Worm (Caenorhabditis elegans) whole organism, mixed stage, embryonic: ENCODE measurements around the gene kcc-2.

Source experiments
- M03D4.4 ChIP-seq: sonication (generic microtip); optimal IDR thresholded peaks from 2 replicates; lab custom pipeline; 2017; ENCODE audit warnings: mild to moderate bottlenecking, missing genetic modification characterization, missing compliant biosample characterization
- bed-3 ChIP-seq: fragments of 200-800 bp; sonication (Bioruptor generic); optimal IDR thresholded peaks from 3 replicates; lab custom pipeline; 2018; ENCODE audit warnings: mild to moderate bottlenecking, missing genetic modification characterization, moderate library complexity, missing compliant biosample characterization
- blmp-1 ChIP-seq: fragments of 150-350 bp; optimal IDR thresholded peaks from 2 replicates; lab custom pipeline; 2014; ENCODE audit warnings: missing biosample characterization, missing genetic modification characterization
- ceh-39 ChIP-seq: fragments of 150-350 bp; optimal IDR thresholded peaks from 2 replicates; lab custom pipeline; 2014; ENCODE audit warnings: missing biosample characterization, missing genetic modification characterization
- ceh-43 ChIP-seq: fragments of 200-800 bp; sonication (Bioruptor generic); optimal IDR thresholded peaks from 2 replicates; lab custom pipeline; 2018; ENCODE audit warnings: mild to moderate bottlenecking, missing genetic modification characterization, moderate library complexity, missing compliant biosample characterization
- cnd-1 ChIP-seq: fragments of 200-800 bp; sonication (Bioruptor generic); optimal IDR thresholded peaks from 2 replicates; lab custom pipeline; 2018; ENCODE audit warnings: mild to moderate bottlenecking, missing genetic modification characterization, missing compliant biosample characterization
- drap-1 ChIP-seq: fragments of 200-800 bp; sonication (Bioruptor generic); optimal IDR thresholded peaks from 3 replicates; lab custom pipeline; 2018; ENCODE audit warnings: mild to moderate bottlenecking, missing genetic modification characterization, missing compliant biosample characterization
- elt-1 ChIP-seq: sonication (generic microtip); optimal IDR thresholded peaks from 2 replicates; lab custom pipeline; 2017; ENCODE audit warnings: missing genetic modification characterization, mild to moderate bottlenecking, missing compliant biosample characterization, antibody characterized with exemption, moderate library complexity, borderline replicate concordance; ENCODE audit not compliant: insufficient read depth
- elt-3 ChIP-seq: fragments of 150-350 bp; optimal IDR thresholded peaks from 2 replicates; lab custom pipeline; 2014; ENCODE audit warnings: missing biosample characterization, missing genetic modification characterization
- ham-2 ChIP-seq: fragments of 200-800 bp; sonication (Bioruptor generic); optimal IDR thresholded peaks from 2 replicates; lab custom pipeline; 2018; ENCODE audit warnings: mild to moderate bottlenecking, missing genetic modification characterization, missing compliant biosample characterization
- hlh-1 ChIP-seq: fragments of 150-350 bp; optimal IDR thresholded peaks from 2 replicates; lab custom pipeline; 2014; ENCODE audit warnings: missing biosample characterization, missing genetic modification reagents, missing genetic modification characterization
- lin-13 ChIP-seq: fragments of 150-350 bp; optimal IDR thresholded peaks from 2 replicates; lab custom pipeline; 2014; ENCODE audit warnings: missing biosample characterization, missing genetic modification characterization
- lsy-2 ChIP-seq: fragments of 150-350 bp; optimal IDR thresholded peaks from 2 replicates; lab custom pipeline; 2014; ENCODE audit warnings: missing biosample characterization, missing genetic modification characterization
- mep-1 ChIP-seq: fragments of 150-350 bp; optimal IDR thresholded peaks from 2 replicates; lab custom pipeline; 2017; ENCODE audit warnings: missing biosample characterization, missing genetic modification reagents, missing genetic modification characterization, inconsistent platforms
- nhr-2 ChIP-seq: fragments of 150-350 bp; optimal IDR thresholded peaks from 2 replicates; lab custom pipeline; 2014; ENCODE audit warnings: missing biosample characterization, missing genetic modification characterization
- nhr-237 ChIP-seq: fragments of 150-350 bp; optimal IDR thresholded peaks from 2 replicates; lab custom pipeline; 2014; ENCODE audit warnings: missing biosample characterization, missing genetic modification characterization
- nhr-76 ChIP-seq: sonication (generic microtip); optimal IDR thresholded peaks from 2 replicates; lab custom pipeline; 2017; ENCODE audit warnings: missing biosample characterization, missing genetic modification characterization
- pha-4 ChIP-seq: fragments of 150-350 bp; optimal IDR thresholded peaks from 2 replicates; lab custom pipeline; 2018; ENCODE audit warnings: missing biosample characterization, missing genetic modification reagents, missing genetic modification characterization
- snpc-4 ChIP-seq: fragments of 150-350 bp; optimal IDR thresholded peaks from 2 replicates; lab custom pipeline; 2014; ENCODE audit warnings: missing biosample characterization, missing genetic modification characterization
- sptf-1 ChIP-seq: sonication (generic microtip); optimal IDR thresholded peaks from 2 replicates; lab custom pipeline; 2017; ENCODE audit warnings: mild to moderate bottlenecking, missing genetic modification characterization, moderate library complexity, missing compliant biosample characterization
- unc-120 ChIP-seq: sonication (generic microtip); optimal IDR thresholded peaks from 2 replicates; lab custom pipeline; 2017; ENCODE audit warnings: missing genetic modification characterization, missing compliant biosample characterization; ENCODE audit not compliant: poor library complexity, severe bottlenecking
- unc-39 ChIP-seq: fragments of 150-350 bp; optimal IDR thresholded peaks from 2 replicates; lab custom pipeline; 2014; ENCODE audit warnings: missing biosample characterization, missing genetic modification characterization
- unc-62 ChIP-seq: fragments of 150-350 bp; optimal IDR thresholded peaks from 2 replicates; lab custom pipeline; 2014; ENCODE audit warnings: missing biosample characterization, missing genetic modification reagents, missing genetic modification characterization
- ztf-11 ChIP-seq: fragments of 150-350 bp; optimal IDR thresholded peaks from 2 replicates; lab custom pipeline; 2014; ENCODE audit warnings: missing biosample characterization, missing genetic modification characterization

Gene kcc-2

ce11 chrIV:6112291-6112690 is 71.5 kb downstream of the kcc-2 start, which contains the start of gene M03D4.3:
M03D4.3 (minus strand) TSS chrIV:6112391.
- no peak for TF ChIP-seq ceh-43
- TF ChIP-seq pha-4, result no peak
- no peak for TF ChIP-seq elt-1 (tag; lab: Kevin White, UChicago)
- TF ChIP-seq ztf-11, result no peak
- TF ChIP-seq sptf-1, result no peak
- no peak for TF ChIP-seq blmp-1 (tag; lab: Kevin White, UChicago)
- TF ChIP-seq lin-13 (tag; lab: Kevin White, UChicago), result no peak
- no peak for TF ChIP-seq snpc-4 (tag; lab: Kevin White, UChicago)
- no peak for TF ChIP-seq elt-3 (tag; lab: Kevin White, UChicago)
- TF ChIP-seq ham-2 (GFP tag; lab: Kevin White, UChicago), result no peak
- no peak for TF ChIP-seq unc-62 (GFP tag; lab: Kevin White, UChicago)
- TF ChIP-seq hlh-1 (tag; lab: Kevin White, UChicago), result no peak
- no peak for TF ChIP-seq nhr-76 (tag; lab: Kevin White, UChicago)
- no peak for TF ChIP-seq cnd-1 (tag; lab: Kevin White, UChicago)
- no peak for TF ChIP-seq M03D4.4 (tag; lab: Kevin White, UChicago)
- TF ChIP-seq nhr-237 (tag; lab: Kevin White, UChicago), result no peak
- no peak for TF ChIP-seq ceh-39 (tag; lab: Kevin White, UChicago)

DNA sequence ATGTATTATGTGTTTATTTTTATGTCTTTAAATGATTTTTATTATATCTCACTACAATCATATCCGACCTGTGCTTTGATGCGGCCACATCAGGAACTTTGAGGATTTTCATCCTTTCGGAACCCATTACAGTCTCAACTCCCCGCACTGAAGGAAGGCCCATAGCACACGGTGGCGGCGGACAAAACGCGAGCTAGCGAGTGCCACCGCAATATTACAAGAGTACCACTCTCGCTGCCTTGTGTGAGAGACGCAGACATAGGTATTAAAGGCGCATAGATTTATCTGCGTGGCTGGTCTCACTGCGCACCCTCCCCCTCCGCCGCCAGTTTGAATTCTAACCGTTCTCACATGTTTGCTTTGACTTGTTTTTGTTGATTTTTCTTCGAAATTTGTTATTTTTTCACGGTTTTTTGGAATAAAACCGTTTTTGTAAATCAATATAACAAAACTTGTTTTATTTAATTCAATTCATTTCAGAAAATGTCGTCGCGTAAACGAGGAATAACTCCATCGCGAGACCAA is 77.0 kb downstream of the kcc-2 start, which contains the start of gene zen-4:
TSS of gene zen-4 (plus strand) at position 475 of the 525 bp plus-strand sequence.
- no peak for TF ChIP-seq elt-1 (tag; lab: Kevin White, UChicago)
- no peak for TF ChIP-seq sptf-1
- peak; percentile 35 for TF ChIP-seq lsy-2 (tag; lab: Kevin White, UChicago)
- no peak for TF ChIP-seq ceh-43
- TF ChIP-seq mep-1 (tag; lab: Kevin White, UChicago), result peak; percentile 72
- peak; percentile 37 for TF ChIP-seq drap-1
- TF ChIP-seq nhr-76 (tag; lab: Kevin White, UChicago), result no peak
- peak; percentile 93 for TF ChIP-seq lin-13 (tag; lab: Kevin White, UChicago)
- no peak for TF ChIP-seq M03D4.4 (tag; lab: Kevin White, UChicago)
- no peak for TF ChIP-seq unc-39
- TF ChIP-seq ceh-39 (tag; lab: Kevin White, UChicago), result peak; percentile 57
- peak; percentile 56 for TF ChIP-seq pha-4
- TF ChIP-seq blmp-1 (tag; lab: Kevin White, UChicago), result no peak
- TF ChIP-seq ham-2 (GFP tag; lab: Kevin White, UChicago), result peak; percentile 19
- TF ChIP-seq hlh-1 (tag; lab: Kevin White, UChicago), result no peak
- TF ChIP-seq nhr-237 (tag; lab: Kevin White, UChicago), result no peak
- TF ChIP-seq nhr-2 (tag; lab: Kevin White, UChicago), result no peak
- TF ChIP-seq unc-120, result no peak
- TF ChIP-seq bed-3 (GFP tag; lab: Kevin White, UChicago), result no peak
- TF ChIP-seq cnd-1 (tag; lab: Kevin White, UChicago), result peak; percentile 44
- TF ChIP-seq ztf-11, result peak; percentile 10
